Fruit fly (Drosophila melanogaster) whole organism, prepupa: ENCODE results near the gene CG32201.

Experiments
- Blimp-1 ChIP-seq: fragments of 200-800 bp; sonication (Bioruptor generic); optimal IDR thresholded peaks from 3 replicates; lab custom pipeline; 2017; ENCODE audit warnings: missing biosample characterization, missing genetic modification characterization, mild to moderate bottlenecking, moderate library complexity, missing genetic modification reagents
- CG10631 ChIP-seq: fragments of 200-800 bp; sonication (Bioruptor generic); optimal IDR thresholded peaks from 2 replicates; lab custom pipeline; 2016; ENCODE audit warnings: missing biosample characterization, missing genetic modification characterization
- CG10669 ChIP-seq: fragments of 200-800 bp; sonication (Bioruptor generic); optimal IDR thresholded peaks from 3 replicates; lab custom pipeline; 2018; ENCODE audit warnings: missing biosample characterization, mild to moderate bottlenecking, missing genetic modification characterization, moderate library complexity
- CG11294 ChIP-seq: fragments of 200-800 bp; sonication (Bioruptor generic); IDR thresholded peaks from 2 replicates; pipeline ENCODE4 v1.3.6; 2022; ENCODE audit warnings: missing biosample characterization, missing genetic modification characterization
- CG11902 ChIP-seq: fragments of 200-800 bp; sonication (Bioruptor generic); optimal IDR thresholded peaks from 3 replicates; lab custom pipeline; 2016; ENCODE audit warnings: missing biosample characterization, missing genetic modification characterization
- CG15336 ChIP-seq: fragments of 200-800 bp; sonication (Bioruptor generic); IDR thresholded peaks from 2 replicates; pipeline ENCODE4 v1.3.6; 2022; ENCODE audit warnings: missing biosample characterization, missing genetic modification characterization
- CG1621 ChIP-seq: fragments of 200-800 bp; sonication (Bioruptor generic); optimal IDR thresholded peaks from 3 replicates; lab custom pipeline; 2018; ENCODE audit warnings: missing biosample characterization, mild to moderate bottlenecking, missing genetic modification characterization
- CG16779 ChIP-seq: fragments of 200-800 bp; sonication (Bioruptor generic); optimal IDR thresholded peaks from 3 replicates; lab custom pipeline; 2017; ENCODE audit warnings: missing biosample characterization, mild to moderate bottlenecking, missing genetic modification characterization
- CG32006 ChIP-seq: fragments of 200-800 bp; sonication (Bioruptor generic); optimal IDR thresholded peaks from 3 replicates; lab custom pipeline; 2017; ENCODE audit warnings: missing biosample characterization, mild to moderate bottlenecking, missing genetic modification characterization
- CG34406 ChIP-seq: fragments of 200-800 bp; sonication (Bioruptor generic); optimal IDR thresholded peaks from 3 replicates; lab custom pipeline; 2016; ENCODE audit warnings: missing biosample characterization, missing genetic modification characterization
- CG3919 ChIP-seq: fragments of 200-800 bp; sonication (Bioruptor generic); optimal IDR thresholded peaks from 3 replicates; lab custom pipeline; 2016; ENCODE audit warnings: missing biosample characterization, missing genetic modification characterization
- CG4318 ChIP-seq: fragments of 200-800 bp; sonication (Bioruptor generic); optimal IDR thresholded peaks from 3 replicates; lab custom pipeline; 2017; ENCODE audit warnings: missing biosample characterization, mild to moderate bottlenecking, missing genetic modification characterization
- CG6163 ChIP-seq: fragments of 200-800 bp; sonication (Bioruptor generic); IDR thresholded peaks from 3 replicates; pipeline ENCODE4 v1.3.6; 2022; ENCODE audit warnings: missing biosample characterization, missing genetic modification characterization
- CG6276 ChIP-seq: fragments of 200-800 bp; sonication (Bioruptor generic); optimal IDR thresholded peaks from 2 replicates; lab custom pipeline; 2017; ENCODE audit warnings: missing biosample characterization, mild to moderate bottlenecking, missing genetic modification characterization
- CG6808 ChIP-seq: fragments of 200-800 bp; sonication (Bioruptor generic); optimal IDR thresholded peaks from 3 replicates; lab custom pipeline; 2017; ENCODE audit warnings: missing biosample characterization, missing genetic modification characterization, mild to moderate bottlenecking, moderate library complexity, missing genetic modification reagents
- CG6854 ChIP-seq: fragments of 200-800 bp; sonication (Bioruptor generic); optimal IDR thresholded peaks from 2 replicates; lab custom pipeline; 2017; ENCODE audit warnings: missing biosample characterization, mild to moderate bottlenecking, missing genetic modification characterization
- CG7368 ChIP-seq: fragments of 200-800 bp; sonication (Bioruptor generic); optimal IDR thresholded peaks from 3 replicates; lab custom pipeline; 2016; ENCODE audit warnings: missing biosample characterization, missing genetic modification characterization
- CG8119 ChIP-seq: fragments of 200-800 bp; sonication (Bioruptor generic); IDR thresholded peaks from 3 replicates; pipeline ENCODE4 v1.3.6; 2022; ENCODE audit warnings: missing biosample characterization, missing genetic modification characterization
- CG8632 ChIP-seq: fragments of 200-800 bp; sonication (Bioruptor generic); optimal IDR thresholded peaks from 3 replicates; lab custom pipeline; 2016; ENCODE audit warnings: missing biosample characterization, missing genetic modification characterization
- Eip75B ChIP-seq: fragments of 200-800 bp; sonication (Bioruptor generic); optimal IDR thresholded peaks from 3 replicates; lab custom pipeline; 2016; ENCODE audit warnings: missing biosample characterization, missing genetic modification characterization
- Eip78C ChIP-seq: fragments of 200-800 bp; sonication (Bioruptor generic); peaks from one replicate; lab custom pipeline; 2016; ENCODE audit warnings: missing biosample characterization, missing genetic modification characterization
- Eip93F ChIP-seq: fragments of 200-800 bp; sonication (Bioruptor generic); optimal IDR thresholded peaks from 2 replicates; lab custom pipeline; 2016; ENCODE audit warnings: missing biosample characterization, mild to moderate bottlenecking, missing genetic modification characterization
- Ets21C ChIP-seq: fragments of 200-800 bp; sonication (Bioruptor generic); optimal IDR thresholded peaks from 3 replicates; lab custom pipeline; 2016; ENCODE audit warnings: missing biosample characterization, missing genetic modification characterization
- Hr38 ChIP-seq: sonication (Bioruptor generic); optimal IDR thresholded peaks from 2 replicates; lab custom pipeline; 2016; ENCODE audit warnings: missing biosample characterization, missing genetic modification characterization
- Hr39 ChIP-seq: fragments of 200-800 bp; sonication (Bioruptor generic); optimal IDR thresholded peaks from 2 replicates; lab custom pipeline; 2016; ENCODE audit warnings: missing biosample characterization, missing genetic modification characterization
- Hr4 ChIP-seq: fragments of 200-800 bp; sonication (Bioruptor generic); optimal IDR thresholded peaks from 3 replicates; lab custom pipeline; 2016; ENCODE audit warnings: missing biosample characterization, missing genetic modification characterization
- Lpt ChIP-seq: fragments of 200-800 bp; sonication (Bioruptor generic); optimal IDR thresholded peaks from 3 replicates; lab custom pipeline; 2016; ENCODE audit warnings: missing biosample characterization, missing genetic modification characterization
- Met ChIP-seq: fragments of 200-800 bp; sonication (Bioruptor generic); optimal IDR thresholded peaks from 3 replicates; lab custom pipeline; 2016; ENCODE audit warnings: missing biosample characterization, missing genetic modification characterization
- OdsH ChIP-seq: fragments of 200-800 bp; sonication (Bioruptor generic); optimal IDR thresholded peaks from 3 replicates; lab custom pipeline; 2016; ENCODE audit warnings: missing biosample characterization, missing genetic modification characterization
- Smox ChIP-seq: fragments of 200-800 bp; sonication (Bioruptor generic); optimal IDR thresholded peaks from 3 replicates; lab custom pipeline; 2016; ENCODE audit warnings: missing biosample characterization, missing genetic modification characterization
- Sox102F ChIP-seq: fragments of 200-800 bp; sonication (Bioruptor generic); optimal IDR thresholded peaks from 2 replicates; lab custom pipeline; 2016; ENCODE audit warnings: missing biosample characterization, mild to moderate bottlenecking, missing genetic modification characterization
- Sox14 ChIP-seq: fragments of 200-800 bp; sonication (Bioruptor generic); optimal IDR thresholded peaks from 3 replicates; lab custom pipeline; 2016; ENCODE audit warnings: missing biosample characterization, missing genetic modification characterization
- achi ChIP-seq: fragments of 200-800 bp; sonication (Bioruptor generic); optimal IDR thresholded peaks from 3 replicates; lab custom pipeline; 2016; ENCODE audit warnings: missing biosample characterization, missing genetic modification characterization
- cyc ChIP-seq: fragments of 200-800 bp; sonication (Bioruptor generic); optimal IDR thresholded peaks from 3 replicates; lab custom pipeline; 2016; ENCODE audit warnings: missing biosample characterization, missing genetic modification characterization
- dac ChIP-seq: fragments of 200-800 bp; sonication (Bioruptor generic); optimal IDR thresholded peaks from 2 replicates; lab custom pipeline; 2017; ENCODE audit warnings: missing biosample characterization, mild to moderate bottlenecking, missing genetic modification characterization
- dsx ChIP-seq: fragments of 200-800 bp; optimal IDR thresholded peaks from 3 replicates; lab custom pipeline; 2019; ENCODE audit warnings: missing biosample characterization, mild to moderate bottlenecking, missing genetic modification characterization, moderate library complexity; ENCODE audit not compliant: poor library complexity, severe bottlenecking
- eg ChIP-seq: fragments of 200-800 bp; sonication (Bioruptor generic); IDR thresholded peaks from 3 replicates; pipeline ENCODE4 v1.3.6; 2022; ENCODE audit warnings: missing biosample characterization, missing genetic modification characterization
- esn ChIP-seq: fragments of 200-800 bp; sonication (Bioruptor generic); optimal IDR thresholded peaks from 2 replicates; lab custom pipeline; 2016; ENCODE audit warnings: missing biosample characterization, mild to moderate bottlenecking, missing genetic modification characterization, moderate library complexity
- fd59A ChIP-seq: fragments of 200-800 bp; sonication (Bioruptor generic); optimal IDR thresholded peaks from 2 replicates; lab custom pipeline; 2017; ENCODE audit warnings: missing biosample characterization, mild to moderate bottlenecking, missing genetic modification characterization, missing genetic modification reagents
- net ChIP-seq: fragments of 200-800 bp; sonication (Bioruptor generic); optimal IDR thresholded peaks from 3 replicates; lab custom pipeline; 2016; ENCODE audit warnings: missing biosample characterization, missing genetic modification characterization
- pdm3 ChIP-seq: fragments of 200-800 bp; sonication (Bioruptor generic); optimal IDR thresholded peaks from 3 replicates; lab custom pipeline; 2016; ENCODE audit warnings: missing biosample characterization, missing genetic modification characterization
- spab ChIP-seq: fragments of 200-800 bp; sonication (Bioruptor generic); optimal IDR thresholded peaks from 2 replicates; lab custom pipeline; 2017; ENCODE audit warnings: missing biosample characterization, mild to moderate bottlenecking, missing genetic modification characterization, missing genetic modification reagents
- ss ChIP-seq, 2 experiments: fragments of 200-800 bp; sonication (Bioruptor generic); optimal IDR thresholded peaks; 2 replicates in 1 of 2; 3 replicates in 1 of 2; lab custom pipeline; 2017 to 2018; ENCODE audit warnings: mild to moderate bottlenecking in 2 of 2, missing biosample characterization in 2 of 2, missing genetic modification characterization in 2 of 2, moderate library complexity in 1 of 2
- svp ChIP-seq: fragments of 200-800 bp; sonication (Bioruptor generic); peaks from one replicate; lab custom pipeline; 2016; ENCODE audit warnings: missing biosample characterization, missing genetic modification characterization
- topi ChIP-seq: fragments of 200-800 bp; sonication (Bioruptor generic); optimal IDR thresholded peaks from 3 replicates; lab custom pipeline; 2016; ENCODE audit warnings: missing biosample characterization, missing genetic modification characterization
- vri ChIP-seq: fragments of 200-800 bp; sonication (Bioruptor generic); optimal IDR thresholded peaks from 3 replicates; lab custom pipeline; 2016; ENCODE audit warnings: missing biosample characterization, mild to moderate bottlenecking, missing genetic modification characterization

CG32201 gene

dm6 chr3L:18620988-18621734 is 11.7 kb downstream of the CG32201 start (continued):
- TF ChIP-seq Sox102F (GFP tag; lab: Kevin White, UChicago) (peak; percentile 46), spab (GFP tag; lab: Kevin White, UChicago) (no peak), Hr39 (GFP tag; lab: Kevin White, UChicago) (peak; percentile 8), CG10631 (GFP tag; lab: Kevin White, UChicago) (peak; percentile 9), Eip93F (GFP tag; lab: Kevin White, UChicago) (peak; percentile 58), CG7368 (peak; percentile 27), Eip78C (peak; percentile 67), svp (GFP tag; lab: Kevin White, UChicago) (peak; percentile 96), CG11294 (GFP tag; lab: Robert Waterston, UW) (0 out of 2 replicates have a peak, but pooled peaks have one; percentile 12), Hr38 (GFP tag; lab: Kevin White, UChicago) (no peak), esn (GFP tag; lab: Kevin White, UChicago) (peak; percentile 59), CG4318 (GFP tag; lab: Kevin White, UChicago) (no peak), achi (GFP tag; lab: Kevin White, UChicago) (peak; percentile 44), CG3919 (GFP tag; lab: Kevin White, UChicago) (peak; percentile 54), pdm3 (GFP tag; lab: Kevin White, UChicago) (peak; percentile 48), eg (GFP tag; lab: Robert Waterston, UW) (peak; percentile 31; the same call in 2 of the 3 replicates), Smox (GFP tag; lab: Kevin White, UChicago) (peak; percentile 54), CG1621 (tag; lab: Kevin White, UChicago) (peak; percentile 63), Eip75B (GFP tag; lab: Kevin White, UChicago) (peak; percentile 19), Blimp-1 (GFP tag; lab: Kevin White, UChicago) (peak; percentile 4), net (GFP tag; lab: Kevin White, UChicago) (peak; percentile 40), cyc (GFP tag; lab: Kevin White, UChicago) (peak; percentile 38)

dm6 chr3L:18621735-18622421 is 12.5 kb downstream of the CG32201 start, which contains the start of gene not:
not (minus strand) TSS chr3L:18622129.
- TF ChIP-seq Hr4 (GFP tag; lab: Kevin White, UChicago) (no peak), topi (GFP tag; lab: Kevin White, UChicago) (no peak), dac (GFP tag; lab: Kevin White, UChicago) (no peak), fd59A (GFP tag; lab: Kevin White, UChicago) (no peak), svp (GFP tag; lab: Kevin White, UChicago) (peak; percentile 59), CG8632 (GFP tag; lab: Kevin White, UChicago) (no peak), CG4318 (GFP tag; lab: Kevin White, UChicago) (no peak), Lpt (no peak), CG11902 (GFP tag; lab: Kevin White, UChicago) (no peak), CG6163 (GFP tag; lab: Robert Waterston, UW) (no peak), Eip93F (GFP tag; lab: Kevin White, UChicago) (no peak), OdsH (no peak), eg (GFP tag; lab: Robert Waterston, UW) (no peak), ss (GFP tag; optimal IDR thresholded peaks at IDR 0.05; lab: Kevin White, UChicago) (peak; percentile 33 to 51), Sox102F (GFP tag; lab: Kevin White, UChicago) (no peak), CG16779 (peak; percentile 49), esn (GFP tag; lab: Kevin White, UChicago) (no peak), dsx (GFP tag; lab: Kevin White, UChicago) (no peak), CG6276 (GFP tag; lab: Kevin White, UChicago) (peak; percentile 32), CG3919 (GFP tag; lab: Kevin White, UChicago) (no peak), Ets21C (GFP tag; lab: Kevin White, UChicago) (no peak), CG6854 (GFP tag; lab: Kevin White, UChicago) (no peak), vri (GFP tag; lab: Kevin White, UChicago) (no peak), CG6808 (GFP tag; lab: Kevin White, UChicago) (no peak), CG7368 (no peak), CG32006 (GFP tag; lab: Kevin White, UChicago) (peak; percentile 3), CG15336 (GFP tag; lab: Robert Waterston, UW) (no peak), Smox (GFP tag; lab: Kevin White, UChicago) (no peak), Met (no peak), CG34406 (GFP tag; lab: Kevin White, UChicago) (no peak), Sox14 (GFP tag; lab: Kevin White, UChicago) (no peak), Hr39 (GFP tag; lab: Kevin White, UChicago) (no peak), CG10669 (GFP tag; lab: Kevin White, UChicago) (no peak), CG8119 (no peak), Eip78C (peak; percentile 78)
